Fruit fly (Drosophila melanogaster) whole organism, embryonic: Measurements from ENCODE around the gene mRpS31.

Source experiments
- Asciz ChIP-seq: fragments of 200-800 bp; sonication (Bioruptor generic); optimal IDR thresholded peaks from 2 replicates; lab custom pipeline; 2017; ENCODE audit warnings: missing biosample characterization, mild to moderate bottlenecking, missing genetic modification characterization, missing genetic modification reagents
- Awh ChIP-seq: fragments of 200-800 bp; sonication (Bioruptor generic); IDR thresholded peaks from 2 replicates; pipeline ENCODE4, ENCODE4 v1.3.6; 2022; ENCODE audit warnings: missing biosample characterization, missing genetic modification characterization
- CG11398 ChIP-seq: fragments of 200-800 bp; sonication (Bioruptor generic); optimal IDR thresholded peaks from 2 replicates; lab custom pipeline; 2016; ENCODE audit warnings: missing biosample characterization, missing genetic modification characterization
- CG11504 ChIP-seq: fragments of 200-800 bp; sonication (Bioruptor generic); optimal IDR thresholded peaks from 3 replicates; lab custom pipeline; 2019; ENCODE audit warnings: missing biosample characterization, mild to moderate bottlenecking, missing genetic modification characterization, moderate library complexity
- CG13424 ChIP-seq: fragments of 200-800 bp; sonication (Bioruptor generic); optimal IDR thresholded peaks from 2 replicates; lab custom pipeline; 2019; ENCODE audit warnings: missing biosample characterization, mild to moderate bottlenecking, missing genetic modification characterization, moderate library complexity
- CG1602 ChIP-seq: fragments of 200-800 bp; sonication (Bioruptor generic); optimal IDR thresholded peaks from 3 replicates; lab custom pipeline; 2016; ENCODE audit warnings: missing biosample characterization, missing genetic modification characterization
- CG17612 ChIP-seq: fragments of 200-800 bp; sonication (Bioruptor generic); IDR thresholded peaks from 2 replicates; pipeline ENCODE4 v1.3.6; 2022; ENCODE audit warnings: missing biosample characterization, missing genetic modification characterization
- CG17829 ChIP-seq: fragments of 200-800 bp; optimal IDR thresholded peaks from 2 replicates; lab custom pipeline; 2019; ENCODE audit warnings: missing biosample characterization, mild to moderate bottlenecking, missing genetic modification characterization, moderate library complexity
- CG18262 ChIP-seq: fragments of 200-800 bp; optimal IDR thresholded peaks from 3 replicates; lab custom pipeline; 2019; ENCODE audit warnings: missing biosample characterization, mild to moderate bottlenecking, missing genetic modification characterization, moderate library complexity
- CG2712 ChIP-seq: fragments of 200-800 bp; optimal IDR thresholded peaks from 3 replicates; lab custom pipeline; 2019; ENCODE audit warnings: missing biosample characterization, mild to moderate bottlenecking, missing genetic modification characterization, moderate library complexity
- CG31224 ChIP-seq: fragments of 200-800 bp; sonication (Bioruptor generic); IDR thresholded peaks from 2 replicates; pipeline ENCODE4 v1.3.6; 2022; ENCODE audit warnings: missing biosample characterization, missing genetic modification characterization
- CG33557 ChIP-seq: fragments of 200-800 bp; sonication (Bioruptor generic); optimal IDR thresholded peaks from 2 replicates; lab custom pipeline; 2019; ENCODE audit warnings: missing biosample characterization, mild to moderate bottlenecking, missing genetic modification characterization, moderate library complexity
- CG3847 ChIP-seq: fragments of 200-800 bp; sonication (Bioruptor generic); IDR thresholded peaks from 2 replicates; pipeline ENCODE4 v1.3.6; 2022; ENCODE audit warnings: missing biosample characterization, missing genetic modification characterization
- CG4282 ChIP-seq: fragments of 200-800 bp; sonication (Bioruptor generic); optimal IDR thresholded peaks from 2 replicates; lab custom pipeline; 2016; ENCODE audit warnings: missing biosample characterization, missing genetic modification characterization
- CG4328 ChIP-seq: fragments of 200-800 bp; sonication (Bioruptor generic); optimal IDR thresholded peaks from 3 replicates; lab custom pipeline; 2017; ENCODE audit warnings: missing biosample characterization, missing genetic modification reagents, missing genetic modification characterization
- CG4424 ChIP-seq: fragments of 200-800 bp; sonication (Bioruptor generic); optimal IDR thresholded peaks from 3 replicates; lab custom pipeline; 2016; ENCODE audit warnings: missing biosample characterization, missing genetic modification characterization
- CG6272 ChIP-seq: fragments of 200-800 bp; sonication (Bioruptor generic); IDR thresholded peaks from 2 replicates; pipeline ENCODE4 v1.3.6; 2022; ENCODE audit warnings: missing biosample characterization, missing genetic modification characterization
- CG8765 ChIP-seq: fragments of 200-800 bp; sonication (Bioruptor generic); IDR thresholded peaks from 2 replicates; pipeline ENCODE4 v1.3.6; 2022; ENCODE audit warnings: missing biosample characterization, missing genetic modification characterization
- CG9797 ChIP-seq: fragments of 200-800 bp; sonication (Bioruptor generic); optimal IDR thresholded peaks from 3 replicates; lab custom pipeline; 2018; ENCODE audit warnings: missing biosample characterization, mild to moderate bottlenecking, missing genetic modification characterization
- CTCF ChIP-seq: fragments of 200-800 bp; sonication (Bioruptor generic); optimal IDR thresholded peaks from 2 replicates; lab custom pipeline; 2017; ENCODE audit warnings: missing biosample characterization, mild to moderate bottlenecking, missing genetic modification characterization, moderate library complexity
- Camta ChIP-seq: fragments of 200-800 bp; sonication (Bioruptor generic); optimal IDR thresholded peaks from 2 replicates; lab custom pipeline; 2016; ENCODE audit warnings: missing biosample characterization, missing genetic modification characterization
- Dll ChIP-seq: fragments of 200-800 bp; sonication (Bioruptor generic); IDR thresholded peaks from 4 replicates; pipeline ENCODE4 v1.3.6; 2022; ENCODE audit warnings: missing biosample characterization, missing genetic modification characterization; ENCODE audit not compliant: partially characterized antibody
- Gsc ChIP-seq: fragments of 200-800 bp; sonication (Bioruptor generic); IDR thresholded peaks from 2 replicates; pipeline ENCODE4 v1.3.6; 2022; ENCODE audit warnings: missing biosample characterization, missing genetic modification characterization
- Gug ChIP-seq: fragments of 200-800 bp; sonication (Bioruptor generic); IDR thresholded peaks from 4 replicates; pipeline ENCODE4 v1.3.6; 2022; ENCODE audit warnings: missing biosample characterization, missing genetic modification characterization
- Meics ChIP-seq: fragments of 200-800 bp; sonication (Bioruptor generic); optimal IDR thresholded peaks from 2 replicates; lab custom pipeline; 2017; ENCODE audit warnings: missing biosample characterization, mild to moderate bottlenecking, missing genetic modification characterization
- NfI ChIP-seq: fragments of 200-800 bp; sonication (Bioruptor generic); optimal IDR thresholded peaks from 3 replicates; lab custom pipeline; 2018; ENCODE audit warnings: missing biosample characterization, mild to moderate bottlenecking, missing genetic modification characterization, moderate library complexity
- Oli ChIP-seq: fragments of 200-800 bp; sonication (Bioruptor generic); optimal IDR thresholded peaks from 2 replicates; lab custom pipeline; 2018; ENCODE audit warnings: missing biosample characterization, mild to moderate bottlenecking, missing genetic modification characterization, moderate library complexity
- Sox102F ChIP-seq: fragments of 200-800 bp; sonication (Bioruptor generic); optimal IDR thresholded peaks from 2 replicates; lab custom pipeline; 2018; ENCODE audit warnings: missing biosample characterization, mild to moderate bottlenecking, missing genetic modification characterization, moderate library complexity
- Xbp1 ChIP-seq: fragments of 200-800 bp; sonication (Bioruptor generic); optimal IDR thresholded peaks from 3 replicates; lab custom pipeline; 2016; ENCODE audit warnings: missing biosample characterization, mild to moderate bottlenecking, missing genetic modification characterization
- amos ChIP-seq: fragments of 200-800 bp; sonication (Bioruptor generic); IDR thresholded peaks from 2 replicates; pipeline ENCODE4 v1.3.6; 2022; ENCODE audit warnings: missing biosample characterization, missing genetic modification characterization; ENCODE audit not compliant: partially characterized antibody
- bcd ChIP-seq: fragments of 200-800 bp; sonication (Bioruptor generic); optimal IDR thresholded peaks from 2 replicates; lab custom pipeline; 2017; ENCODE audit warnings: missing biosample characterization, mild to moderate bottlenecking, missing genetic modification characterization
- cas ChIP-seq: fragments of 200-800 bp; sonication (Bioruptor generic); IDR thresholded peaks from 2 replicates; pipeline ENCODE4 v1.3.6; 2022; ENCODE audit warnings: missing biosample characterization, missing genetic modification characterization
- dmrt99B ChIP-seq: fragments of 200-800 bp; sonication (Bioruptor generic); optimal IDR thresholded peaks from 2 replicates; lab custom pipeline; 2018; ENCODE audit warnings: missing biosample characterization, mild to moderate bottlenecking, missing genetic modification characterization, moderate library complexity
- grau ChIP-seq: fragments of 200-800 bp; optimal IDR thresholded peaks from 3 replicates; lab custom pipeline; 2019; ENCODE audit warnings: missing biosample characterization, mild to moderate bottlenecking, missing genetic modification characterization, moderate library complexity
- gro ChIP-seq: fragments of 200-800 bp; sonication (Bioruptor generic); optimal IDR thresholded peaks from 2 replicates; lab custom pipeline; 2016; ENCODE audit warnings: missing biosample characterization, missing genetic modification characterization
- hbn ChIP-seq: fragments of 200-800 bp; sonication (Bioruptor generic); IDR thresholded peaks from 2 replicates; pipeline ENCODE4 v1.3.6; 2022; ENCODE audit warnings: missing biosample characterization, missing genetic modification characterization; ENCODE audit not compliant: partially characterized antibody
- hkb ChIP-seq, 2 experiments: fragments of 200-800 bp in 1 of 2; fragments of >200 bp in 1 of 2; sonication (Bioruptor generic) in 1 of 2; IDR thresholded peaks in 1 of 2; optimal IDR thresholded peaks in 1 of 2; 2 replicates each; pipeline versions ENCODE4 v1.3.6 to Lab custom; 2017 to 2022; ENCODE audit warnings: missing biosample characterization in 1 of 2, missing genetic modification characterization in 1 of 2
- mam ChIP-seq: fragments of 200-800 bp; sonication (Bioruptor generic); optimal IDR thresholded peaks from 3 replicates; lab custom pipeline; 2016; ENCODE audit warnings: missing biosample characterization, missing genetic modification characterization
- pb ChIP-seq: fragments of 200-800 bp; sonication (Bioruptor generic); optimal IDR thresholded peaks from 3 replicates; lab custom pipeline; 2016; ENCODE audit warnings: missing biosample characterization, missing genetic modification characterization
- phol ChIP-seq: fragments of 200-800 bp; sonication (Bioruptor generic); optimal IDR thresholded peaks from 3 replicates; lab custom pipeline; 2018; ENCODE audit warnings: missing biosample characterization, mild to moderate bottlenecking, missing genetic modification characterization, moderate library complexity
- prd ChIP-seq, 3 experiments: fragments of >200 bp in 2 of 3; fragments of 200-800 bp in 1 of 3; sonication (Bioruptor generic) in 1 of 3; optimal IDR thresholded peaks in 2 of 3; IDR thresholded peaks in 1 of 3; 2 replicates in 2 of 3; 3 replicates in 1 of 3; pipeline versions ENCODE4 v1.3.6 to Lab custom; 2017 to 2022; ENCODE audit warnings: missing biosample characterization in 1 of 3, missing genetic modification characterization in 1 of 3
- slp2 ChIP-seq: fragments of 200-800 bp; sonication (Bioruptor generic); optimal IDR thresholded peaks from 2 replicates; lab custom pipeline; 2016; ENCODE audit warnings: missing biosample characterization, missing genetic modification characterization
- tap ChIP-seq: fragments of 200-800 bp; optimal IDR thresholded peaks from 3 replicates; lab custom pipeline; 2019; ENCODE audit warnings: missing biosample characterization, mild to moderate bottlenecking, missing genetic modification characterization, moderate library complexity
- tin ChIP-seq: fragments of 200-800 bp; sonication (Bioruptor generic); optimal IDR thresholded peaks from 3 replicates; lab custom pipeline; 2016; ENCODE audit warnings: missing biosample characterization, missing genetic modification characterization
- tll ChIP-seq, 2 experiments: fragments of 200-800 bp in 1 of 2; fragments of >200 bp in 1 of 2; sonication (Bioruptor generic) in 1 of 2; optimal IDR thresholded peaks; 2 replicates each; lab custom pipeline; 2017 to 2019; ENCODE audit warnings: missing biosample characterization in 2 of 2, missing genetic modification characterization in 2 of 2, mild to moderate bottlenecking in 1 of 2, moderate library complexity in 1 of 2
- trh ChIP-seq: fragments of 200-800 bp; sonication (Bioruptor generic); optimal IDR thresholded peaks from 2 replicates; lab custom pipeline; 2016; ENCODE audit warnings: missing biosample characterization, missing genetic modification characterization
- unc-4 ChIP-seq: fragments of 200-800 bp; sonication (Bioruptor generic); IDR thresholded peaks from 2 replicates; pipeline ENCODE4 v1.3.6; 2022; ENCODE audit warnings: missing biosample characterization, missing genetic modification characterization; ENCODE audit not compliant: partially characterized antibody
- vvl ChIP-seq: fragments of 200-800 bp; sonication (Bioruptor generic); IDR thresholded peaks from 2 replicates; pipeline ENCODE4 v1.3.6; 2022; ENCODE audit warnings: missing biosample characterization, missing genetic modification characterization
- zf30C ChIP-seq: fragments of 200-800 bp; sonication (Bioruptor generic); optimal IDR thresholded peaks from 3 replicates; lab custom pipeline; 2018; ENCODE audit warnings: missing biosample characterization, mild to moderate bottlenecking, missing genetic modification characterization

The mRpS31 gene

dm6 chr3L:16013198-16013982, 8.4 kb downstream of the mRpS31 start (continued):
- TF ChIP-seq Xbp1 (GFP tag; lab: Kevin White, UChicago) (no peak), CG13424 (tag; lab: Kevin White, UChicago) (peak; percentile 36), tin (GFP tag; lab: Kevin White, UChicago) (no peak), vvl (GFP tag; lab: Robert Waterston, UW) (peak; percentile 63; the same call in 1 of the 2 replicates), Gsc (GFP tag; lab: Robert Waterston, UW) (no peak), trh (GFP tag; lab: Kevin White, UChicago) (no peak), CTCF (GFP tag; lab: Kevin White, UChicago) (no peak), pb (no peak), grau (tag; lab: Kevin White, UChicago) (peak; percentile 39), tll (GFP tag; optimal IDR thresholded peaks at IDR 0.05; lab: Kevin White, UChicago) (no peak), CG11504 (tag; lab: Kevin White, UChicago) (peak; percentile 68), CG4282 (no peak), CG11398 (GFP tag; lab: Kevin White, UChicago) (no peak), hbn (GFP tag; lab: Robert Waterston, UW) (no peak), unc-4 (GFP tag; lab: Robert Waterston, UW) (no peak), CG1602 (GFP tag; lab: Kevin White, UChicago) (no peak), Camta (GFP tag; lab: Kevin White, UChicago) (no peak), CG8765 (GFP tag; lab: Robert Waterston, UW) (no peak), Sox102F (peak; percentile 29), Gug (GFP tag; lab: Robert Waterston, UW) (no peak), hkb (optimal IDR thresholded peaks at IDR 0.05; lab: Kevin White, UChicago) (no peak), hkb (GFP tag; IDR thresholded peaks at IDR 0.05; lab: Robert Waterston, UW) (no peak), CG31224 (GFP tag; lab: Robert Waterston, UW) (no peak), mam (GFP tag; lab: Kevin White, UChicago) (no peak), CG33557 (GFP tag; lab: Kevin White, UChicago) (peak; percentile 22), gro (GFP tag; lab: Kevin White, UChicago) (peak; percentile 9), zf30C (GFP tag; lab: Kevin White, UChicago) (peak; percentile 45), CG6272 (GFP tag; lab: Robert Waterston, UW) (no peak), CG3847 (GFP tag; lab: Robert Waterston, UW) (no peak), CG9797 (GFP tag; lab: Kevin White, UChicago) (no peak), Awh (GFP tag; lab: Robert Waterston, UW) (peak; percentile 57), Asciz (GFP tag; lab: Kevin White, UChicago) (no peak), Meics (GFP tag; lab: Kevin White, UChicago) (no peak), CG17612 (GFP tag; lab: Robert Waterston, UW) (no peak), dmrt99B (tag; lab: Kevin White, UChicago) (peak; percentile 39), tap (tag; lab: Kevin White, UChicago) (no peak), bcd (GFP tag; lab: Kevin White, UChicago) (no peak), NfI (GFP tag; lab: Kevin White, UChicago) (no peak), slp2 (GFP tag; lab: Kevin White, UChicago) (no peak), CG18262 (tag; lab: Kevin White, UChicago) (peak; percentile 70), amos (no peak), cas (GFP tag; lab: Robert Waterston, UW) (no peak), Dll (GFP tag; lab: Robert Waterston, UW) (no peak), CG4424 (GFP tag; lab: Kevin White, UChicago) (no peak), Oli (tag; lab: Kevin White, UChicago) (peak; percentile 28), CG2712 (tag; lab: Kevin White, UChicago) (peak; percentile 70), prd (optimal IDR thresholded peaks at IDR 0.05; lab: Kevin White, UChicago) (no peak), prd (GFP tag; IDR thresholded peaks at IDR 0.05; lab: Robert Waterston, UW) (no peak), phol (tag; lab: Kevin White, UChicago) (peak; percentile 43), CG4328 (GFP tag; lab: Kevin White, UChicago) (no peak), CG17829 (tag; lab: Kevin White, UChicago) (peak; percentile 57)
